Worm (Caenorhabditis elegans): Measurements from ENCODE around the gene F31B9.4.

- TF ChIP-seq mab-5 (tag; optimal IDR thresholded peaks at IDR 0.05) (no peak), ztf-11 (tag; optimal IDR thresholded peaks at IDR 0.05) (no peak), snpc-4 (tag; optimal IDR thresholded peaks at IDR 0.05) (no peak), lin-13 (tag; optimal IDR thresholded peaks at IDR 0.05) (no peak), unc-62 (GFP tag; optimal IDR thresholded peaks at IDR 0.05) (no peak), pha-4 (tag; optimal IDR thresholded peaks at IDR 0.05) (no peak), nhr-237 (tag; optimal IDR thresholded peaks at IDR 0.05) (no peak), elt-1 (tag; optimal IDR thresholded peaks at IDR 0.05; ENCODE audit: borderline replicate concordance, insufficient read depth) (no peak), unc-120 (tag; optimal IDR thresholded peaks at IDR 0.05; ENCODE audit: poor library complexity, severe bottlenecking) (no peak), nhr-12 (tag; optimal IDR thresholded peaks at IDR 0.05) (no peak), nhr-28 (tag; optimal IDR thresholded peaks at IDR 0.05) (no peak), nhr-76 (tag; optimal IDR thresholded peaks at IDR 0.05) (no peak)
These were observed 34.3 kb upstream of the F31B9.4 start, which contains the start of gene col-186 for ce11 chrX:15951194-15951593.

All from whole organism, mixed stage, embryonic.